Worm (Caenorhabditis elegans) whole organism, mixed stage, embryonic: ENCODE results near the gene clec-58.
A peak's percentile ranks its signal among the peaks of the same experiment; 100 is the strongest.
"Not testable (repeated sequence)": the region's sequence is repeated elsewhere in the genome, so short reads cannot be mapped to it uniquely, and the experiment has no call there.

Experiments
- M03D4.4 ChIP-seq: sonication (generic microtip); optimal IDR thresholded peaks from 2 replicates; lab custom pipeline; 2017; ENCODE audit warnings: mild to moderate bottlenecking, missing genetic modification characterization, missing compliant biosample characterization
- blmp-1 ChIP-seq: fragments of 150-350 bp; optimal IDR thresholded peaks from 2 replicates; lab custom pipeline; 2014; ENCODE audit warnings: missing biosample characterization, missing genetic modification characterization
- ceh-39 ChIP-seq: fragments of 150-350 bp; optimal IDR thresholded peaks from 2 replicates; lab custom pipeline; 2014; ENCODE audit warnings: missing biosample characterization, missing genetic modification characterization
- ceh-43 ChIP-seq: fragments of 200-800 bp; sonication (Bioruptor generic); optimal IDR thresholded peaks from 2 replicates; lab custom pipeline; 2018; ENCODE audit warnings: mild to moderate bottlenecking, missing genetic modification characterization, moderate library complexity, missing compliant biosample characterization
- ceh-83 ChIP-seq: fragments of 200-800 bp; sonication (Bioruptor generic); optimal IDR thresholded peaks from 2 replicates; lab custom pipeline; 2018; ENCODE audit warnings: mild to moderate bottlenecking, missing genetic modification characterization, missing compliant biosample characterization
- ces-1 ChIP-seq: fragments of 150-350 bp; optimal IDR thresholded peaks from 2 replicates; lab custom pipeline; 2014; ENCODE audit warnings: missing biosample characterization, missing genetic modification reagents, missing genetic modification characterization
- cnd-1 ChIP-seq: fragments of 200-800 bp; sonication (Bioruptor generic); optimal IDR thresholded peaks from 2 replicates; lab custom pipeline; 2018; ENCODE audit warnings: mild to moderate bottlenecking, missing genetic modification characterization, missing compliant biosample characterization
- drap-1 ChIP-seq: fragments of 200-800 bp; sonication (Bioruptor generic); optimal IDR thresholded peaks from 3 replicates; lab custom pipeline; 2018; ENCODE audit warnings: mild to moderate bottlenecking, missing genetic modification characterization, missing compliant biosample characterization
- elt-1 ChIP-seq: sonication (generic microtip); optimal IDR thresholded peaks from 2 replicates; lab custom pipeline; 2017; ENCODE audit warnings: missing genetic modification characterization, mild to moderate bottlenecking, missing compliant biosample characterization, antibody characterized with exemption, moderate library complexity, borderline replicate concordance; ENCODE audit not compliant: insufficient read depth
- elt-3 ChIP-seq: fragments of 150-350 bp; optimal IDR thresholded peaks from 2 replicates; lab custom pipeline; 2014; ENCODE audit warnings: missing biosample characterization, missing genetic modification characterization
- flh-1 ChIP-seq: fragments of 200-800 bp; sonication (Bioruptor generic); optimal IDR thresholded peaks from 2 replicates; lab custom pipeline; 2018; ENCODE audit warnings: mild to moderate bottlenecking, missing genetic modification characterization, moderate library complexity, missing compliant biosample characterization
- ham-2 ChIP-seq: fragments of 200-800 bp; sonication (Bioruptor generic); optimal IDR thresholded peaks from 2 replicates; lab custom pipeline; 2018; ENCODE audit warnings: mild to moderate bottlenecking, missing genetic modification characterization, missing compliant biosample characterization
- hlh-1 ChIP-seq: fragments of 150-350 bp; optimal IDR thresholded peaks from 2 replicates; lab custom pipeline; 2014; ENCODE audit warnings: missing biosample characterization, missing genetic modification reagents, missing genetic modification characterization
- lin-32 ChIP-seq: fragments of 200-800 bp; sonication (Bioruptor generic); optimal IDR thresholded peaks from 2 replicates; lab custom pipeline; 2018; ENCODE audit warnings: mild to moderate bottlenecking, missing genetic modification characterization, missing compliant biosample characterization
- mab-5 ChIP-seq: fragments of 150-350 bp; optimal IDR thresholded peaks from 2 replicates; lab custom pipeline; 2014; ENCODE audit warnings: missing biosample characterization, missing genetic modification characterization
- mep-1 ChIP-seq: fragments of 150-350 bp; optimal IDR thresholded peaks from 2 replicates; lab custom pipeline; 2017; ENCODE audit warnings: missing biosample characterization, missing genetic modification reagents, missing genetic modification characterization, inconsistent platforms
- mls-2 ChIP-seq: sonication (generic microtip); optimal IDR thresholded peaks from 2 replicates; lab custom pipeline; 2016; ENCODE audit warnings: mild to moderate bottlenecking, missing genetic modification characterization, moderate library complexity, missing compliant biosample characterization
- nhr-12 ChIP-seq: fragments of 150-350 bp; optimal IDR thresholded peaks from 2 replicates; lab custom pipeline; 2014; ENCODE audit warnings: missing biosample characterization, missing genetic modification characterization
- nhr-2 ChIP-seq: fragments of 150-350 bp; optimal IDR thresholded peaks from 2 replicates; lab custom pipeline; 2014; ENCODE audit warnings: missing biosample characterization, missing genetic modification characterization
- nhr-237 ChIP-seq: fragments of 150-350 bp; optimal IDR thresholded peaks from 2 replicates; lab custom pipeline; 2014; ENCODE audit warnings: missing biosample characterization, missing genetic modification characterization
- nhr-28 ChIP-seq: fragments of 150-350 bp; optimal IDR thresholded peaks from 2 replicates; lab custom pipeline; 2014; ENCODE audit warnings: missing biosample characterization, missing genetic modification characterization
- nhr-76 ChIP-seq: sonication (generic microtip); optimal IDR thresholded peaks from 2 replicates; lab custom pipeline; 2017; ENCODE audit warnings: missing biosample characterization, missing genetic modification characterization
- pha-4 ChIP-seq: fragments of 150-350 bp; optimal IDR thresholded peaks from 2 replicates; lab custom pipeline; 2018; ENCODE audit warnings: missing biosample characterization, missing genetic modification reagents, missing genetic modification characterization
- sem-2 ChIP-seq: fragments of 200-800 bp; sonication (Bioruptor generic); optimal IDR thresholded peaks from 2 replicates; lab custom pipeline; 2018; ENCODE audit warnings: mild to moderate bottlenecking, missing genetic modification characterization, missing compliant biosample characterization
- tbx-8 ChIP-seq: fragments of 200-800 bp; sonication (Bioruptor generic); optimal IDR thresholded peaks from 2 replicates; lab custom pipeline; 2018; ENCODE audit warnings: mild to moderate bottlenecking, missing genetic modification characterization, moderate library complexity, missing compliant biosample characterization
- unc-120 ChIP-seq: sonication (generic microtip); optimal IDR thresholded peaks from 2 replicates; lab custom pipeline; 2017; ENCODE audit warnings: missing genetic modification characterization, missing compliant biosample characterization; ENCODE audit not compliant: poor library complexity, severe bottlenecking
- unc-62 ChIP-seq: fragments of 150-350 bp; optimal IDR thresholded peaks from 2 replicates; lab custom pipeline; 2014; ENCODE audit warnings: missing biosample characterization, missing genetic modification reagents, missing genetic modification characterization
- ztf-11 ChIP-seq: fragments of 150-350 bp; optimal IDR thresholded peaks from 2 replicates; lab custom pipeline; 2014; ENCODE audit warnings: missing biosample characterization, missing genetic modification characterization

Gene clec-58

ce11 chrII:10502491-10503063, 26.6 kb upstream of the clec-58 start, which contains the start of gene myrf-1 (continued):
- no peak for TF ChIP-seq ceh-39 (tag; lab: Kevin White, UChicago)
- TF ChIP-seq ceh-83 (GFP tag; lab: Kevin White, UChicago), result no peak
- no peak for TF ChIP-seq lin-32 (GFP tag; lab: Kevin White, UChicago)
- TF ChIP-seq nhr-28 (tag; lab: Kevin White, UChicago), result no peak
- TF ChIP-seq hlh-1 (tag; lab: Kevin White, UChicago), result peak; percentile 33
- peak; percentile 58 for TF ChIP-seq ces-1 (GFP tag; lab: Kevin White, UChicago)
- TF ChIP-seq ham-2 (GFP tag; lab: Kevin White, UChicago), result peak; percentile 94
- TF ChIP-seq, all 35 proteins: peak for 15

- TF ChIP-seq elt-1 (tag; lab: Kevin White, UChicago) (peak; percentile 65), cnd-1 (no peak), unc-62 (peak; percentile 57), blmp-1 (tag; lab: Kevin White, UChicago) (peak; percentile 3), ham-2 (GFP tag; lab: Kevin White, UChicago) (peak; percentile 27), ces-1 (GFP tag; lab: Kevin White, UChicago) (peak; percentile 37), ztf-11 (tag; lab: Kevin White, UChicago) (no peak)
Measured at ce11 chrII:10501578-10501977, 25.6 kb upstream of the clec-58 start.

- TF ChIP-seq sem-2 (GFP tag; lab: Kevin White, UChicago) (no peak), mep-1 (tag; lab: Kevin White, UChicago) (no peak), M03D4.4 (tag; lab: Kevin White, UChicago) (no peak), cnd-1 (no peak), nhr-12 (tag; lab: Kevin White, UChicago) (no peak), ceh-83 (GFP tag; lab: Kevin White, UChicago) (no peak), ceh-39 (tag; lab: Kevin White, UChicago) (no peak), unc-120 (tag; lab: Kevin White, UChicago) (no peak), ztf-11 (tag; lab: Kevin White, UChicago) (no peak), mab-5 (tag; lab: Kevin White, UChicago) (no peak), ceh-43 (GFP tag; lab: Kevin White, UChicago) (no peak)
Measured at ce11 chrII:10500674-10501073, 24.7 kb upstream of the clec-58 start.

ce11 chrII:10495912-10496311, 20.0 kb upstream of the clec-58 start, which contains the start of gene ZK666.12:
Gene ZK666.12 (plus strand): TSS chrII:10496212.
- no peak for TF ChIP-seq cnd-1

- TF ChIP-seq cnd-1 (no peak), ceh-39 (tag; lab: Kevin White, UChicago) (no peak), drap-1 (GFP tag; lab: Kevin White, UChicago) (no peak), hlh-1 (tag; lab: Kevin White, UChicago) (no peak), unc-62 (no peak), elt-3 (tag; lab: Kevin White, UChicago) (no peak), ceh-43 (GFP tag; lab: Kevin White, UChicago) (no peak), flh-1 (GFP tag; lab: Kevin White, UChicago) (no peak), pha-4 (tag; lab: Kevin White, UChicago) (no peak), ces-1 (GFP tag; lab: Kevin White, UChicago) (no peak), nhr-2 (tag; lab: Kevin White, UChicago) (no peak), nhr-76 (tag; lab: Kevin White, UChicago) (no peak), mls-2 (tag; lab: Kevin White, UChicago) (no peak), nhr-237 (tag; lab: Kevin White, UChicago) (no peak), tbx-8 (GFP tag; lab: Kevin White, UChicago) (no peak), ztf-11 (tag; lab: Kevin White, UChicago) (no peak)
Measured at ce11 chrII:10494467-10494866, 18.5 kb upstream of the clec-58 start, which contains the start of gene ZK666.14. Gene ZK666.14 (plus strand): TSS chrII:10494767.

- not testable (repeated sequence) for TF ChIP-seq unc-120 (tag; lab: Kevin White, UChicago); drap-1 (GFP tag; lab: Kevin White, UChicago); ham-2 (GFP tag; lab: Kevin White, UChicago)
Measured at ce11 chrII:10493034-10493433, 17.1 kb upstream of the clec-58 start, which contains the start of gene ZK666.8. Gene ZK666.8 (minus strand): TSS chrII:10493134.
